Worm (Caenorhabditis elegans): Measurements from ENCODE around the gene ZK666.4.

ce11 chrII:10480043-10480442 lies 3.0 kb downstream of the ZK666.4 start:
- TF ChIP-seq sma-3 (GFP tag; optimal IDR thresholded peaks at IDR 0.05), result no peak
- TF ChIP-seq lin-13 (GFP tag; optimal IDR thresholded peaks at IDR 0.05), result no peak
- TF ChIP-seq gmeb-1 (tag; optimal IDR thresholded peaks at IDR 0.05), result no peak
- TF ChIP-seq egl-27 (tag; optimal IDR thresholded peaks at IDR 0.05), result no peak
- no peak for TF ChIP-seq snpc-4 (tag; optimal IDR thresholded peaks at IDR 0.05)
- no peak for TF ChIP-seq unc-62 (GFP tag; optimal IDR thresholded peaks at IDR 0.05)
- no peak for TF ChIP-seq ama-1 (optimal IDR thresholded peaks at IDR 0.05)
- TF ChIP-seq mdl-1 (tag; optimal IDR thresholded peaks at IDR 0.05), result no peak
